Worm (Caenorhabditis elegans): ENCODE results near the gene sym-3.
A peak's percentile ranks its signal among the peaks of the same experiment; 100 is the strongest.

DNA sequence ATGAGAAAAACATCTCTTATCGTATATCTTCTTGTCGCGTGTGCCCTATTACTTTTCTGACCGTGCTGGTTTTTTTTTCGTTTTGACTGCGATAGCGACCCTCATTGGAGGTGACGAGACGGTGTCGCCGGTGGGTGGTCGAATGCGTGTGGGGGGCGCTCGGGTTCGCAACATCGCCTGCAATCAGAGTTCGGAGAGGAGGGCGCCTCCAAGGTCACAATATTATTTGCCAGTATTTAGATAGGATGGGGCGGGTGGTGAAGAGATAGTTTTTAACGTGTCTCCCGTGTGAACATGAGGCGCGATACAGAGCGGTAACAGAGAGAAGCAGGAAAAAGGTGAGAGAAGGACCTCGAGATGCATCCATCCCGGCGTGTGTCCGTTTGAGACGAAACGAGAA, 47.3 kb downstream of the sym-3 start:
- peak; percentile 1 for TF ChIP-seq F13H6.1 (tag; optimal IDR thresholded peaks at IDR 0.05)
- no peak for TF ChIP-seq ztf-4 (tag; optimal IDR thresholded peaks at IDR 0.05)
- TF ChIP-seq elt-1 (tag; optimal IDR thresholded peaks at IDR 0.05), result no peak
- no peak for TF ChIP-seq nhr-237 (tag; optimal IDR thresholded peaks at IDR 0.05)
- peak; percentile 30 for TF ChIP-seq nhr-21 (tag; optimal IDR thresholded peaks at IDR 0.05)
- peak; percentile 44 for TF ChIP-seq sma-3 (GFP tag; optimal IDR thresholded peaks at IDR 0.05)
- TF ChIP-seq lsy-2 (tag; optimal IDR thresholded peaks at IDR 0.05), result no peak
- TF ChIP-seq aly-2 (tag; optimal IDR thresholded peaks at IDR 0.05), result no peak
- TF ChIP-seq lin-39 (tag; optimal IDR thresholded peaks at IDR 0.05), result no peak
- peak in 1 of 2 experiments; percentile 23 for TF ChIP-seq mdl-1 (tag; optimal IDR thresholded peaks at IDR 0.05)
- no peak for TF ChIP-seq lin-13 (GFP tag; optimal IDR thresholded peaks at IDR 0.05)
- TF ChIP-seq nhr-129 (tag; optimal IDR thresholded peaks at IDR 0.05), result no peak

Measured in whole organism, L2 larva.